Fruit fly (Drosophila melanogaster): ENCODE data around the gene CG46306.
A peak's percentile ranks its signal among the peaks of the same experiment; 100 is the strongest.

CG46306 gene

dm6 chrX:16781055-16781454 is 54.3 kb downstream of the CG46306 start:
- TF ChIP-seq foxo (GFP tag; optimal IDR thresholded peaks at IDR 0.05): peak in 1 of 2 experiments; percentile 1
- no peak for TF ChIP-seq N (GFP tag; optimal IDR thresholded peaks at IDR 0.05)
- peak; percentile 4 for TF ChIP-seq rgr (GFP tag; optimal IDR thresholded peaks at IDR 0.05)
- no peak for TF ChIP-seq Hr83 (GFP tag; optimal IDR thresholded peaks at IDR 0.05; ENCODE audit: poor library complexity, severe bottlenecking)

- TF ChIP-seq CrebA (GFP tag; optimal IDR thresholded peaks at IDR 0.05; ENCODE audit: borderline replicate concordance) (no peak), Hnf4 (GFP tag; optimal IDR thresholded peaks at IDR 0.05) (no peak)
These were observed 55.1 kb downstream of the CG46306 start for dm6 chrX:16780244-16780643.

DNA sequence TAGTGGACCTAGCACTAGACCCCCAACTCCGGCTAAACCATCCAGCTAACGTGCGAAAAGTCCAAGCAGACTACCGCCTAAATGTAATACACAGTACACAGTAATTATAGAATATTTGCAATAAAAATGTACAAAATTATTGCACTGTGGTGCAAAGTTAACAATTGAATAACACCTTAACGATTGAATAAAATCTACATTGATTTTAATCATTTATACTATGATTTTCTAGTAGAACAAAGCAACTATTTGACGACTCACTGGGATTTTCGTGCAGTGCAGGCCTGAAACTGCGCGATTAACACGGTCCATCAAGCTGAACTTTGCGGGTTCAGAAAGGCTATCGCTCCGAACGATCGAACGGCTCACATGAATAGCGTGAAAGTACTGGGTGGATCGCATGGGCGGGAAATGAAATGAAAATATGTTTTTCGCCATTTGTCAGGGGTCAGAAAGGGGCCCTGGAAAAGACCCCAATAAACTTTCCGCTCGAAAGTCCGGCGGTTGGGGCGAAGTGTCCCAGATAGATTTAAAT is 57.1 kb downstream of the CG46306 start:
- TF ChIP-seq foxo (GFP tag; optimal IDR thresholded peaks at IDR 0.05) (no peak), pan (optimal IDR thresholded peaks at IDR 0.05) (no peak), Dif (GFP tag; optimal IDR thresholded peaks at IDR 0.05; ENCODE audit: partially characterized antibody) (no peak), usp (GFP tag; optimal IDR thresholded peaks at IDR 0.05) (no peak), rgr (GFP tag; optimal IDR thresholded peaks at IDR 0.05) (no peak), brk (GFP tag; optimal IDR thresholded peaks at IDR 0.05) (no peak), lola (GFP tag; optimal IDR thresholded peaks at IDR 0.05) (no peak), GATAd (GFP tag; optimal IDR thresholded peaks at IDR 0.05) (no peak), sv (GFP tag; optimal IDR thresholded peaks at IDR 0.05) (no peak), Jra (GFP tag; optimal IDR thresholded peaks at IDR 0.05) (no peak), Mio (GFP tag; optimal IDR thresholded peaks at IDR 0.05) (no peak), tai (GFP tag; optimal IDR thresholded peaks at IDR 0.05) (no peak), jim (GFP tag; optimal IDR thresholded peaks at IDR 0.05) (no peak), Hnf4 (GFP tag; optimal IDR thresholded peaks at IDR 0.05) (no peak)
